Worm (Caenorhabditis elegans) whole organism, L4 larva: Measurements from ENCODE around the gene ZK643.5.

Experiments used
- F10B5.3 ChIP-seq: sonication (generic microtip); optimal IDR thresholded peaks from 2 replicates; lab custom pipeline; 2016; ENCODE audit warnings: mild to moderate bottlenecking, missing genetic modification characterization, missing compliant biosample characterization
- F26F4.8 ChIP-seq: fragments of 200-800 bp; sonication (Bioruptor generic); conservative IDR thresholded peaks from 2 replicates; pipeline ENCODE4 v1.3.6; 2022; ENCODE audit warnings: missing genetic modification characterization, missing compliant biosample characterization
- F49E8.2 ChIP-seq: sonication (generic microtip); optimal IDR thresholded peaks from 2 replicates; lab custom pipeline; 2016; ENCODE audit warnings: missing compliant biosample characterization, mild to moderate bottlenecking, missing genetic modification characterization, borderline replicate concordance
- T26A8.4 ChIP-seq: fragments of 200-800 bp; sonication (Bioruptor generic); IDR thresholded peaks from 2 replicates; pipeline ENCODE4 v1.3.6; 2022; ENCODE audit warnings: missing genetic modification characterization, missing compliant biosample characterization
- Y48G9A.11 ChIP-seq: fragments of 200-800 bp; sonication (Bioruptor generic); IDR thresholded peaks from 2 replicates; pipeline ENCODE4 v1.3.6; 2022; ENCODE audit warnings: missing genetic modification reagents, missing genetic modification characterization, missing compliant biosample characterization
- Y75B8A.6 ChIP-seq: fragments of 200-800 bp; sonication (Bioruptor generic); IDR thresholded peaks from 2 replicates; pipeline ENCODE4 v1.3.6; 2022; ENCODE audit warnings: missing genetic modification reagents, missing genetic modification characterization, missing compliant biosample characterization
- ZK546.5 ChIP-seq, 2 experiments: sonication (generic microtip); optimal IDR thresholded peaks; 2 replicates each; lab custom pipeline; 2017; ENCODE audit warnings: missing biosample characterization in 2 of 2, missing genetic modification characterization in 2 of 2
- aha-1 ChIP-seq: fragments of 150-350 bp; peaks from one replicate; lab custom pipeline; 2014; ENCODE audit warnings: missing biosample characterization, missing genetic modification characterization
- aly-2 ChIP-seq: sonication (generic microtip); optimal IDR thresholded peaks from 2 replicates; lab custom pipeline; 2018; ENCODE audit warnings: missing biosample characterization, missing genetic modification characterization
- ceh-20 ChIP-seq: fragments of 200-800 bp; sonication (Bioruptor generic); IDR thresholded peaks from 2 replicates; pipeline ENCODE4 v1.3.6; 2022; ENCODE audit warnings: missing genetic modification reagents, missing genetic modification characterization, missing compliant biosample characterization
- ceh-28 ChIP-seq: fragments of 150-350 bp; optimal IDR thresholded peaks from 2 replicates; lab custom pipeline; 2014; ENCODE audit warnings: missing biosample characterization, missing genetic modification reagents, missing genetic modification characterization
- ceh-32 ChIP-seq: sonication (generic microtip); optimal IDR thresholded peaks from 2 replicates; lab custom pipeline; 2016; ENCODE audit warnings: mild to moderate bottlenecking, missing genetic modification characterization, missing compliant biosample characterization; ENCODE audit not compliant: poor library complexity
- ceh-82 ChIP-seq: sonication (generic microtip); optimal IDR thresholded peaks from 2 replicates; lab custom pipeline; 2017; ENCODE audit warnings: missing biosample characterization, missing genetic modification characterization
- ces-1 ChIP-seq: fragments of 150-350 bp; sonication (generic microtip); optimal IDR thresholded peaks from 4 replicates; lab custom pipeline; 2014; ENCODE audit warnings: missing biosample characterization, missing genetic modification reagents, missing genetic modification characterization
- daf-12 ChIP-seq: fragments of 150-350 bp; optimal IDR thresholded peaks from 2 replicates; lab custom pipeline; 2014; ENCODE audit warnings: missing biosample characterization, missing genetic modification reagents, missing genetic modification characterization
- daf-8 ChIP-seq: fragments of 200-800 bp; sonication (Bioruptor generic); IDR thresholded peaks from 2 replicates; pipeline ENCODE4 v1.3.6; 2022; ENCODE audit warnings: missing genetic modification characterization, missing compliant biosample characterization
- dmd-6 ChIP-seq: fragments of 200-800 bp; sonication (Bioruptor generic); IDR thresholded peaks from 2 replicates; pipeline ENCODE4 v1.3.6; 2022; ENCODE audit warnings: missing genetic modification reagents, missing genetic modification characterization, missing compliant biosample characterization
- dmd-9 ChIP-seq: fragments of 200-800 bp; sonication (Bioruptor generic); IDR thresholded peaks from 2 replicates; pipeline ENCODE4 v1.3.6; 2022; ENCODE audit warnings: missing genetic modification reagents, missing genetic modification characterization, missing compliant biosample characterization
- dpl-1 ChIP-seq: fragments of 150-350 bp; optimal IDR thresholded peaks from 2 replicates; lab custom pipeline; 2014; ENCODE audit warnings: missing biosample characterization, missing genetic modification reagents, missing genetic modification characterization
- egl-27 ChIP-seq: sonication (generic microtip); optimal IDR thresholded peaks from 3 replicates; lab custom pipeline; 2017; ENCODE audit warnings: missing biosample characterization, missing genetic modification reagents, missing genetic modification characterization
- egl-43 ChIP-seq: fragments of 200-800 bp; sonication (Bioruptor generic); IDR thresholded peaks from 2 replicates; pipeline ENCODE4 v1.3.6; 2022; ENCODE audit warnings: missing genetic modification reagents, missing genetic modification characterization, missing compliant biosample characterization
- fkh-10 ChIP-seq: fragments of 150-350 bp; optimal IDR thresholded peaks from 2 replicates; lab custom pipeline; 2014; ENCODE audit warnings: missing biosample characterization, missing genetic modification reagents, missing genetic modification characterization
- gei-8 ChIP-seq: fragments of 200-800 bp; sonication (Bioruptor generic); optimal IDR thresholded peaks from 2 replicates; lab custom pipeline; 2018; ENCODE audit warnings: mild to moderate bottlenecking, missing genetic modification characterization, missing compliant biosample characterization
- hlh-30 ChIP-seq: sonication (generic microtip); optimal IDR thresholded peaks from 2 replicates; lab custom pipeline; 2017; ENCODE audit warnings: antibody characterized with exemption, mild to moderate bottlenecking, missing genetic modification characterization, missing compliant biosample characterization; ENCODE audit not compliant: insufficient read depth
- lim-7 ChIP-seq: fragments of 200-800 bp; sonication (Bioruptor generic); IDR thresholded peaks from 2 replicates; pipeline ENCODE4 v1.3.6; 2022; ENCODE audit warnings: missing genetic modification characterization, missing compliant biosample characterization
- lin-1 ChIP-seq: fragments of 200-800 bp; sonication (Bioruptor generic); IDR thresholded peaks from 2 replicates; pipeline ENCODE4 v1.3.6; 2022; ENCODE audit warnings: missing genetic modification reagents, missing genetic modification characterization, missing compliant biosample characterization
- lin-15B ChIP-seq: fragments of 150-350 bp; sonication (generic microtip); optimal IDR thresholded peaks from 3 replicates; lab custom pipeline; 2014; ENCODE audit warnings: missing biosample characterization, missing genetic modification characterization
- lin-29 ChIP-seq: fragments of 200-800 bp; sonication (Bioruptor generic); IDR thresholded peaks from 2 replicates; pipeline ENCODE4 v1.3.6; 2022; ENCODE audit warnings: missing genetic modification reagents, missing genetic modification characterization, missing compliant biosample characterization
- lin-38 ChIP-seq: fragments of 200-800 bp; sonication (Bioruptor generic); IDR thresholded peaks from 2 replicates; pipeline ENCODE4 v1.3.6; 2022; ENCODE audit warnings: missing genetic modification reagents, missing genetic modification characterization, missing compliant biosample characterization
- lir-3 ChIP-seq: sonication (generic microtip); optimal IDR thresholded peaks from 2 replicates; lab custom pipeline; 2016; ENCODE audit warnings: mild to moderate bottlenecking, missing genetic modification characterization, missing compliant biosample characterization
- lsy-2 ChIP-seq, 2 experiments: fragments of 150-350 bp in 1 of 2; sonication (generic microtip) in 1 of 2; optimal IDR thresholded peaks; 2 replicates each; lab custom pipeline; 2014 to 2017; ENCODE audit warnings: missing biosample characterization in 2 of 2, missing genetic modification characterization in 2 of 2
- madf-5 ChIP-seq, 2 experiments: fragments of 200-800 bp; sonication (Bioruptor generic); IDR thresholded peaks; 2 replicates each; pipeline ENCODE4 v1.3.6; 2022; ENCODE audit warnings: missing compliant biosample characterization in 2 of 2, missing genetic modification characterization in 2 of 2
- mdl-1 ChIP-seq, 2 experiments: fragments of 150-350 bp in 1 of 2; sonication (generic microtip) in 1 of 2; optimal IDR thresholded peaks; 2 replicates each; lab custom pipeline; 2014 to 2017; ENCODE audit warnings: missing biosample characterization in 2 of 2, missing genetic modification characterization in 2 of 2
- mep-1 ChIP-seq: fragments of 150-350 bp; sonication (generic microtip); optimal IDR thresholded peaks from 3 replicates; lab custom pipeline; 2014; ENCODE audit warnings: missing biosample characterization, missing genetic modification characterization
- mes-2 ChIP-seq: sonication (generic microtip); optimal IDR thresholded peaks from 2 replicates; lab custom pipeline; 2016; ENCODE audit warnings: missing genotype, mild to moderate bottlenecking, missing genetic modification characterization, missing compliant biosample characterization; ENCODE audit not compliant: poor library complexity, severe bottlenecking
- nhr-10 ChIP-seq: fragments of 150-350 bp; optimal IDR thresholded peaks from 2 replicates; lab custom pipeline; 2014; ENCODE audit warnings: missing biosample characterization, missing genetic modification characterization
- nhr-111 ChIP-seq: fragments of 200-800 bp; sonication (Bioruptor generic); optimal IDR thresholded peaks from 2 replicates; lab custom pipeline; 2018; ENCODE audit warnings: mild to moderate bottlenecking, missing genetic modification characterization, missing compliant biosample characterization
- nhr-25 ChIP-seq: sonication (generic microtip); optimal IDR thresholded peaks from 2 replicates; lab custom pipeline; 2017; ENCODE audit warnings: missing genetic modification characterization, mild to moderate bottlenecking, missing compliant biosample characterization, antibody characterized with exemption, moderate library complexity, borderline replicate concordance; ENCODE audit not compliant: insufficient read depth
- nhr-28 ChIP-seq: fragments of 150-350 bp; optimal IDR thresholded peaks from 2 replicates; lab custom pipeline; 2014; ENCODE audit warnings: missing biosample characterization, missing genetic modification characterization
- nhr-48 ChIP-seq: sonication (generic microtip); optimal IDR thresholded peaks from 2 replicates; lab custom pipeline; 2016; ENCODE audit warnings: mild to moderate bottlenecking, missing genetic modification characterization, missing compliant biosample characterization
- saeg-2 ChIP-seq: fragments of 200-800 bp; sonication (Bioruptor generic); IDR thresholded peaks from 2 replicates; pipeline ENCODE4 v1.3.6; 2022; ENCODE audit warnings: missing genetic modification reagents, missing genetic modification characterization, missing compliant biosample characterization
- sdz-12 ChIP-seq: fragments of 200-800 bp; sonication (Bioruptor generic); optimal IDR thresholded peaks from 2 replicates; lab custom pipeline; 2018; ENCODE audit warnings: mild to moderate bottlenecking, missing genetic modification characterization, missing compliant biosample characterization
- tra-1 ChIP-seq: fragments of 200-800 bp; sonication (Bioruptor generic); IDR thresholded peaks from 2 replicates; pipeline ENCODE4 v1.3.6; 2022; ENCODE audit warnings: missing genetic modification reagents, missing genetic modification characterization, missing compliant biosample characterization
- unc-130 ChIP-seq: sonication (generic microtip); optimal IDR thresholded peaks from 2 replicates; lab custom pipeline; 2016; ENCODE audit warnings: missing genetic modification reagents, missing genetic modification characterization, missing compliant biosample characterization
- zag-1 ChIP-seq: fragments of 150-350 bp; optimal IDR thresholded peaks from 2 replicates; lab custom pipeline; 2014; ENCODE audit warnings: missing biosample characterization, missing genetic modification characterization
- zfp-3 ChIP-seq: fragments of 200-800 bp; sonication (Bioruptor generic); conservative IDR thresholded peaks from 2 replicates; pipeline ENCODE4 v1.3.6; 2022; ENCODE audit warnings: missing genetic modification reagents, missing genetic modification characterization, missing compliant biosample characterization
- ztf-7 ChIP-seq: fragments of 150-350 bp; optimal IDR thresholded peaks from 2 replicates; lab custom pipeline; 2014; ENCODE audit warnings: missing biosample characterization, missing genetic modification characterization

Gene ZK643.5

DNA sequence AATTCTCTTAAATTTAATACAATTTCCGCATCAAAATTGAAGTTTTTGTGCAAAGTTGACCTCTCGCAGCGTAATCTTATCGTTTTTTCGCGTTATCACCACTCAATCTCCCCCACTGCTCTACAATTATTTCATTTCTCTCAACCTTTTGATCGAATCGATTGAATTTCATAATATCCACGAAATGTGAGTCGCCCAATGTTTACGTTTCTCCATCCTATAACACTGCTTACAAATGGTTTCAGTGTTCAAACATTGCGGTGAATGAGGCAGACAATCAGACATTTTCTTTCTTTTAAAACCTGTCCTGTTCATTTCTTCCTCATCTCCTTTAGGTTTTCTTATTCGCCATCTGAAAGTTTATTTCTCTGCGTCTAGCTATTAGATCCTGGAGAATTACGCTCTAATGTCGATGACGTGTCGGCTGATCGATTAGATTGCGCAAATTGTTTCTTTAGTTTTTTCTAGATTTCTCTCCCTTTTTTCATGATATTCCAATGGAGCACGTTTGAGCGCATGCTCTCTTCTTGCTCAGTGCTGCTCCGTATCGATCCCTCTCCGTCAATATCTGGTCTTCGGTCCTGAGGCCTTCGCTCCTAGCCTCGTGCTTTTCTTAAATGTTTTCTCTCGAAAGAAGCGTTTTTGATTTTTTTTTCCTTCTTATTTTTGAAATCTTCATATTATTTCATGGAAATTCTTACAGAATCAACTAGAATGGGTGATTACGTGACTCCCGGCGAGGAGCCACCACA lies 50.9 kb downstream of the ZK643.5 start, which contains the start of gene unc-32 (continued):
- no peak for TF ChIP-seq zfp-3 (GFP tag; lab: Robert Waterston, UW)
- no peak for TF ChIP-seq Y75B8A.6 (GFP tag; lab: Robert Waterston, UW)
- no peak for TF ChIP-seq lim-7
- no peak for TF ChIP-seq aly-2 (tag; lab: Kevin White, UChicago)
- no peak for TF ChIP-seq nhr-111 (GFP tag; lab: Kevin White, UChicago)
- peak; percentile 24 for TF ChIP-seq aha-1 (tag; lab: Kevin White, UChicago)
- no peak for TF ChIP-seq nhr-25
- no peak for TF ChIP-seq zag-1 (tag; lab: Kevin White, UChicago)
- TF ChIP-seq nhr-48 = no peak

- TF ChIP-seq daf-8 (GFP tag; lab: Robert Waterston, UW) = no peak
- peak; percentile 91 for TF ChIP-seq zfp-3 (GFP tag; lab: Robert Waterston, UW)
- TF ChIP-seq Y75B8A.6 (GFP tag; lab: Robert Waterston, UW) = no peak
- TF ChIP-seq dmd-6 (GFP tag; lab: Robert Waterston, UW) = peak; percentile 96
- TF ChIP-seq F26F4.8 (GFP tag; lab: Robert Waterston, UW) = no peak
- peak; percentile 98 for TF ChIP-seq T26A8.4
- TF ChIP-seq ceh-32 = peak; percentile 76
- peak; percentile 91 for TF ChIP-seq Y48G9A.11 (GFP tag; lab: Robert Waterston, UW)
- TF ChIP-seq ZK546.5 (tag; optimal IDR thresholded peaks at IDR 0.05; lab: Kevin White, UChicago) = peak in 1 of 2 experiments; percentile 26
- TF ChIP-seq ztf-7 (tag; lab: Kevin White, UChicago) = peak; percentile 83
- peak; percentile 90 for TF ChIP-seq F10B5.3 (tag; lab: Kevin White, UChicago)
- no peak for TF ChIP-seq aly-2 (tag; lab: Kevin White, UChicago)
- no peak for TF ChIP-seq sdz-12
- TF ChIP-seq mes-2 (tag; lab: Kevin White, UChicago) = peak; percentile 95
- peak; percentile 97 for TF ChIP-seq fkh-10 (GFP tag; lab: Kevin White, UChicago)
- TF ChIP-seq F49E8.2 (tag; lab: Kevin White, UChicago) = peak; percentile 70
- TF ChIP-seq mdl-1 (tag; optimal IDR thresholded peaks at IDR 0.05; lab: Kevin White, UChicago) = peak; percentile 15 to 82
- peak; percentile 83 for TF ChIP-seq lin-15B (tag; lab: Kevin White, UChicago)
- peak; percentile 92 for TF ChIP-seq tra-1 (GFP tag; lab: Robert Waterston, UW)
- peak; percentile 97 for TF ChIP-seq dpl-1 (GFP tag; lab: Kevin White, UChicago)
- peak; percentile 90 for TF ChIP-seq dmd-9 (GFP tag; lab: Robert Waterston, UW)
- TF ChIP-seq egl-27 (tag; lab: Kevin White, UChicago) = no peak
- peak; percentile 78 for TF ChIP-seq lin-29 (GFP tag; lab: Robert Waterston, UW)
- peak; percentile 99 to 100 for TF ChIP-seq lsy-2 (tag; optimal IDR thresholded peaks at IDR 0.05; lab: Kevin White, UChicago)
- peak; percentile 96 for TF ChIP-seq hlh-30 (tag; lab: Kevin White, UChicago)
- TF ChIP-seq saeg-2 = peak; percentile 78; the same call in 1 of the 2 replicates
- TF ChIP-seq lin-38 (GFP tag; lab: Robert Waterston, UW) = peak; percentile 92
- peak; percentile 81 for TF ChIP-seq unc-130 (GFP tag; lab: Kevin White, UChicago)
- peak; percentile 100 for TF ChIP-seq aha-1 (tag; lab: Kevin White, UChicago)
- TF ChIP-seq lin-1 (GFP tag; lab: Robert Waterston, UW) = peak; percentile 93
- TF ChIP-seq ceh-20 (GFP tag; lab: Robert Waterston, UW) = peak; percentile 95
- no peak for TF ChIP-seq zag-1 (tag; lab: Kevin White, UChicago)
- TF ChIP-seq egl-43 = peak; percentile 93
- TF ChIP-seq ceh-28 (tag; lab: Kevin White, UChicago) = peak; percentile 35
- no peak for TF ChIP-seq ceh-82 (tag; lab: Kevin White, UChicago)
- TF ChIP-seq ces-1 (GFP tag; lab: Kevin White, UChicago) = peak; percentile 37
- no peak for TF ChIP-seq madf-5 (GFP tag; IDR thresholded peaks at IDR 0.05; lab: Robert Waterston, UW)
- peak; percentile 23 for TF ChIP-seq lir-3 (tag; lab: Kevin White, UChicago)
- TF ChIP-seq daf-12 (tag; lab: Kevin White, UChicago) = no peak
- peak; percentile 97 for TF ChIP-seq mep-1 (tag; lab: Kevin White, UChicago)
- peak; percentile 83 for TF ChIP-seq nhr-28 (tag; lab: Kevin White, UChicago)
- TF ChIP-seq nhr-10 = peak; percentile 29
- TF ChIP-seq nhr-48 = peak; percentile 88
- no peak for TF ChIP-seq gei-8
Measured at ce11 chrIII:8904044-8904443, 52.0 kb downstream of the ZK643.5 start, which contains the start of gene lin-9. Gene lin-9 (minus strand): TSS chrIII:8904131.
